Fruit fly (Drosophila melanogaster) whole organism, embryonic: ENCODE results near the gene CG14154.

Source experiments
- Bgb ChIP-seq: fragments of 200-800 bp; sonication (Bioruptor generic); IDR thresholded peaks from 2 replicates; pipeline ENCODE4 v1.3.6; 2022; ENCODE audit warnings: missing biosample characterization, missing genetic modification characterization; ENCODE audit not compliant: partially characterized antibody
- CG10147 ChIP-seq: fragments of 200-800 bp; sonication (Bioruptor generic); optimal IDR thresholded peaks from 2 replicates; lab custom pipeline; 2019; ENCODE audit warnings: missing biosample characterization, mild to moderate bottlenecking, missing genetic modification characterization, moderate library complexity
- CG10209 ChIP-seq: fragments of 200-800 bp; sonication (Bioruptor generic); optimal IDR thresholded peaks from 3 replicates; lab custom pipeline; 2017; ENCODE audit warnings: missing biosample characterization, mild to moderate bottlenecking, missing genetic modification characterization, missing genetic modification reagents
- CG10366 ChIP-seq: fragments of 200-800 bp; sonication (Bioruptor generic); IDR thresholded peaks from 2 replicates; pipeline ENCODE4 v1.3.6; 2022; ENCODE audit warnings: missing biosample characterization, missing genetic modification characterization
- CG10431 ChIP-seq: fragments of 200-800 bp; sonication (Bioruptor generic); optimal IDR thresholded peaks from 3 replicates; lab custom pipeline; 2018; ENCODE audit warnings: missing biosample characterization, mild to moderate bottlenecking, missing genetic modification characterization
- CG10565 ChIP-seq: fragments of 200-800 bp; sonication (Bioruptor generic); optimal IDR thresholded peaks from 3 replicates; lab custom pipeline; 2016; ENCODE audit warnings: missing biosample characterization, mild to moderate bottlenecking, missing genetic modification characterization
- CG11695 ChIP-seq: fragments of 200-800 bp; sonication (Bioruptor generic); IDR thresholded peaks from 3 replicates; pipeline ENCODE4 v1.3.6; 2022; ENCODE audit warnings: missing biosample characterization, missing genetic modification characterization
- CG12155 ChIP-seq: fragments of 200-800 bp; sonication (Bioruptor generic); optimal IDR thresholded peaks from 3 replicates; lab custom pipeline; 2016; ENCODE audit warnings: missing biosample characterization, missing genetic modification characterization
- CG13775 ChIP-seq: fragments of 200-800 bp; sonication (Bioruptor generic); optimal IDR thresholded peaks from 3 replicates; lab custom pipeline; 2017; ENCODE audit warnings: missing biosample characterization, mild to moderate bottlenecking, missing genetic modification characterization
- CG14710 ChIP-seq: fragments of 200-800 bp; sonication (Bioruptor generic); optimal IDR thresholded peaks from 3 replicates; lab custom pipeline; 2019; ENCODE audit warnings: missing biosample characterization, mild to moderate bottlenecking, missing genetic modification characterization, moderate library complexity
- CG17912 ChIP-seq: fragments of 200-800 bp; sonication (Bioruptor generic); optimal IDR thresholded peaks from 2 replicates; lab custom pipeline; 2018; ENCODE audit warnings: missing biosample characterization, mild to moderate bottlenecking, missing genetic modification characterization
- CG31441 ChIP-seq: fragments of 200-800 bp; sonication (Bioruptor generic); IDR thresholded peaks from 2 replicates; pipeline ENCODE4 v1.3.6; 2022; ENCODE audit warnings: missing biosample characterization, missing genetic modification characterization
- CG3163 ChIP-seq: fragments of 200-800 bp; sonication (Bioruptor generic); optimal IDR thresholded peaks from 3 replicates; lab custom pipeline; 2016; ENCODE audit warnings: missing biosample characterization, missing genetic modification characterization
- CG32767 ChIP-seq: fragments of 200-800 bp; sonication (Bioruptor generic); IDR thresholded peaks from 2 replicates; pipeline ENCODE4 v1.3.6; 2022; ENCODE audit warnings: missing biosample characterization, missing genetic modification characterization
- CG3995 ChIP-seq: fragments of 200-800 bp; sonication (Bioruptor generic); optimal IDR thresholded peaks from 3 replicates; lab custom pipeline; 2016; ENCODE audit warnings: missing biosample characterization, missing genetic modification characterization
- CG5180 ChIP-seq: fragments of 200-800 bp; sonication (Bioruptor generic); optimal IDR thresholded peaks from 3 replicates; lab custom pipeline; 2017; ENCODE audit warnings: missing biosample characterization, missing genetic modification characterization, mild to moderate bottlenecking, moderate library complexity, missing genetic modification reagents
- CG7928 ChIP-seq: fragments of 200-800 bp; sonication (Bioruptor generic); optimal IDR thresholded peaks from 2 replicates; lab custom pipeline; 2017; ENCODE audit warnings: missing biosample characterization, mild to moderate bottlenecking, missing genetic modification characterization
- CG9797 ChIP-seq: fragments of 200-800 bp; sonication (Bioruptor generic); optimal IDR thresholded peaks from 3 replicates; lab custom pipeline; 2018; ENCODE audit warnings: missing biosample characterization, mild to moderate bottlenecking, missing genetic modification characterization
- CHES-1-like ChIP-seq: fragments of 200-800 bp; sonication (Bioruptor generic); optimal IDR thresholded peaks from 2 replicates; lab custom pipeline; 2016; ENCODE audit warnings: missing biosample characterization, missing genetic modification characterization
- Dip2 ChIP-seq: fragments of 200-800 bp; sonication (Bioruptor generic); IDR thresholded peaks from 2 replicates; pipeline ENCODE4 v1.3.6; 2022; ENCODE audit warnings: missing biosample characterization, missing genetic modification characterization
- Dp ChIP-seq: fragments of 200-800 bp; sonication (Bioruptor generic); optimal IDR thresholded peaks from 2 replicates; lab custom pipeline; 2018; ENCODE audit warnings: missing biosample characterization, mild to moderate bottlenecking, missing genetic modification characterization, moderate library complexity
- Elba2 ChIP-seq: fragments of 200-800 bp; sonication (Bioruptor generic); optimal IDR thresholded peaks from 3 replicates; lab custom pipeline; 2016; ENCODE audit warnings: missing biosample characterization, missing genetic modification characterization
- HLH3B ChIP-seq: fragments of 200-800 bp; sonication (Bioruptor generic); IDR thresholded peaks from 2 replicates; pipeline ENCODE4 v1.3.6; 2022; ENCODE audit warnings: missing biosample characterization, missing genetic modification characterization
- HLH54F ChIP-seq: fragments of 200-800 bp; sonication (Bioruptor generic); optimal IDR thresholded peaks from 3 replicates; lab custom pipeline; 2016; ENCODE audit warnings: missing biosample characterization, missing genetic modification characterization
- Hsf ChIP-seq: fragments of 200-800 bp; sonication (Bioruptor generic); optimal IDR thresholded peaks from 3 replicates; lab custom pipeline; 2016; ENCODE audit warnings: missing biosample characterization, missing genetic modification characterization
- Jarid2 ChIP-seq: fragments of 200-800 bp; sonication (Bioruptor generic); optimal IDR thresholded peaks from 3 replicates; lab custom pipeline; 2017; ENCODE audit warnings: mild to moderate bottlenecking, missing biosample characterization, missing genetic modification reagents, missing genetic modification characterization
- Lim3 ChIP-seq: fragments of 200-800 bp; sonication (Bioruptor generic); IDR thresholded peaks from 2 replicates; pipeline ENCODE4 v1.3.6; 2022; ENCODE audit warnings: missing biosample characterization, missing genetic modification characterization
- NC2β ChIP-seq: fragments of 200-800 bp; sonication (Bioruptor generic); optimal IDR thresholded peaks from 2 replicates; lab custom pipeline; 2016; ENCODE audit warnings: missing biosample characterization, missing genetic modification characterization
- Rx ChIP-seq: fragments of 200-800 bp; sonication (Bioruptor generic); IDR thresholded peaks from 2 replicates; pipeline ENCODE4 v1.3.6; 2022; ENCODE audit warnings: missing biosample characterization, missing genetic modification characterization
- Scr ChIP-seq: fragments of 200-800 bp; sonication (Bioruptor generic); IDR thresholded peaks from 2 replicates; pipeline ENCODE4 v1.3.6; 2022; ENCODE audit warnings: missing biosample characterization, missing genetic modification characterization; ENCODE audit not compliant: partially characterized antibody
- ab ChIP-seq: fragments of 200-800 bp; sonication (Bioruptor generic); optimal IDR thresholded peaks from 2 replicates; lab custom pipeline; 2016; ENCODE audit warnings: missing biosample characterization, missing genetic modification characterization
- az2 ChIP-seq: fragments of 200-800 bp; sonication (Bioruptor generic); optimal IDR thresholded peaks from 3 replicates; lab custom pipeline; 2016; ENCODE audit warnings: missing biosample characterization, missing genetic modification characterization
- br ChIP-seq: fragments of >200 bp; optimal IDR thresholded peaks from 2 replicates; lab custom pipeline; 2017
- btn ChIP-seq: fragments of 200-800 bp; sonication (Bioruptor generic); optimal IDR thresholded peaks from 2 replicates; lab custom pipeline; 2016; ENCODE audit warnings: missing biosample characterization, missing genetic modification characterization
- croc ChIP-seq: fragments of 200-800 bp; sonication (Bioruptor generic); conservative IDR thresholded peaks from 3 replicates; pipeline ENCODE4 v1.3.6; 2022; ENCODE audit warnings: missing biosample characterization, missing genetic modification characterization
- danr ChIP-seq: fragments of 200-800 bp; sonication (Bioruptor generic); IDR thresholded peaks from 2 replicates; pipeline ENCODE4 v1.3.6; 2022; ENCODE audit warnings: missing biosample characterization, missing genetic modification characterization
- dm ChIP-seq: fragments of 200-800 bp; sonication (Bioruptor generic); optimal IDR thresholded peaks from 3 replicates; lab custom pipeline; 2016; ENCODE audit warnings: missing biosample characterization, missing genetic modification characterization
- gfzf ChIP-seq: fragments of 200-800 bp; sonication (Bioruptor generic); optimal IDR thresholded peaks from 2 replicates; lab custom pipeline; 2016; ENCODE audit warnings: missing biosample characterization, mild to moderate bottlenecking, missing genetic modification characterization, moderate library complexity
- hbn ChIP-seq: fragments of 200-800 bp; sonication (Bioruptor generic); IDR thresholded peaks from 2 replicates; pipeline ENCODE4 v1.3.6; 2022; ENCODE audit warnings: missing biosample characterization, missing genetic modification characterization; ENCODE audit not compliant: partially characterized antibody
- hkb ChIP-seq, 2 experiments: fragments of 200-800 bp in 1 of 2; fragments of >200 bp in 1 of 2; sonication (Bioruptor generic) in 1 of 2; IDR thresholded peaks in 1 of 2; optimal IDR thresholded peaks in 1 of 2; 2 replicates each; pipeline versions ENCODE4 v1.3.6 to Lab custom; 2017 to 2022; ENCODE audit warnings: missing biosample characterization in 1 of 2, missing genetic modification characterization in 1 of 2
- jing ChIP-seq: fragments of 200-800 bp; sonication (Bioruptor generic); optimal IDR thresholded peaks from 2 replicates; lab custom pipeline; 2018; ENCODE audit warnings: missing biosample characterization, mild to moderate bottlenecking, missing genetic modification characterization
- jumu ChIP-seq: fragments of 200-800 bp; sonication (Bioruptor generic); optimal IDR thresholded peaks from 3 replicates; lab custom pipeline; 2016; ENCODE audit warnings: missing biosample characterization, missing genetic modification characterization
- lov ChIP-seq, 2 experiments: fragments of 200-800 bp in 1 of 2; fragments of >200 bp in 1 of 2; sonication (Bioruptor generic) in 1 of 2; IDR thresholded peaks in 1 of 2; optimal IDR thresholded peaks in 1 of 2; 2 replicates in 1 of 2; 3 replicates in 1 of 2; pipeline versions ENCODE4 v1.3.6 to Lab custom; 2017 to 2022; ENCODE audit warnings: missing biosample characterization in 1 of 2, missing genetic modification characterization in 1 of 2
- nom ChIP-seq: fragments of 200-800 bp; sonication (Bioruptor generic); optimal IDR thresholded peaks from 2 replicates; lab custom pipeline; 2017; ENCODE audit warnings: missing biosample characterization, missing genetic modification characterization, mild to moderate bottlenecking, moderate library complexity, missing genetic modification reagents
- org-1 ChIP-seq: fragments of 200-800 bp; sonication (Bioruptor generic); optimal IDR thresholded peaks from 2 replicates; lab custom pipeline; 2017; ENCODE audit warnings: missing biosample characterization, missing genetic modification characterization
- sim ChIP-seq: fragments of 200-800 bp; sonication (Bioruptor generic); IDR thresholded peaks from 2 replicates; pipeline ENCODE4 v1.3.6; 2022; ENCODE audit warnings: missing biosample characterization, missing genetic modification characterization
- slp2 ChIP-seq: fragments of 200-800 bp; sonication (Bioruptor generic); optimal IDR thresholded peaks from 2 replicates; lab custom pipeline; 2016; ENCODE audit warnings: missing biosample characterization, missing genetic modification characterization
- vnd ChIP-seq: fragments of 200-800 bp; sonication (Bioruptor generic); IDR thresholded peaks from 3 replicates; pipeline ENCODE4 v1.3.6; 2022; ENCODE audit warnings: missing biosample characterization, missing genetic modification characterization; ENCODE audit not compliant: partially characterized antibody

CG14154 gene

DNA sequence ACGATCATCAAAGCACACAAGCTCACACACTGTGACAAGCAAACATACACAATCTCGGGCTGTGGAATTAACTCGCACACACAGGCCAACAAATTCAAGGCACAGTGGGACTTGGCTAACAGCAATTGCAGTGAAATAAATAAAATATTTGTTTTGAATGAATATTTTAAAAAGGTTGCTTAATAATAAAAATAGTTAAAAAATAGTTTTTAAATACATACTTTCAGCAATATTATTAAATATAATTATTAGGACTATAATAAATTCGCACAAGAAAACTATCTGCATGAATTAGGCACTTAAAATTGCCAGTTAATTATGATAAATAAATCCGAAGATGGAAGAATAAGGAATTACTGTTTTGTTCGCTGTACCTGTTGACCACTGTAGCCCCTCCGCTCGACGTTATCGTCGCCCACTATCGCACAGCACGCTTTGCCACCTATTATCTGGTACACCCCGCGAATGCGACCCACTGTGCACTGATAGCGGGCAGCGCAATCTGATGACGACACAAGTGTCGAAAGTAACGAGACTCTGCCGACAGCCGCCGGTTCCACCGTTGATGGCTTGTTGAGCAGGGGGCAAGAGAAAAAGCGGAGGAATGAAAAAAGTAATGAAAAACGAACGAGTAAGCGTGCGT lies 41.2 kb downstream of the CG14154 start (continued):
- TF ChIP-seq Hsf (GFP tag; lab: Kevin White, UChicago) (peak; percentile 93), danr (GFP tag; lab: Robert Waterston, UW) (peak; percentile 97), CG11695 (GFP tag; lab: Robert Waterston, UW) (peak; percentile 99), Rx (GFP tag; lab: Robert Waterston, UW) (peak; percentile 88), CG5180 (peak; percentile 94), sim (GFP tag; lab: Robert Waterston, UW) (peak; percentile 86), CG14710 (peak; percentile 97), ab (GFP tag; lab: Kevin White, UChicago) (peak; percentile 63), CG13775 (GFP tag; lab: Kevin White, UChicago) (peak; percentile 99), Bgb (GFP tag; lab: Robert Waterston, UW) (no peak), dm (GFP tag; lab: Kevin White, UChicago) (peak; percentile 69), CG10209 (GFP tag; lab: Kevin White, UChicago) (peak; percentile 99), NC2β (GFP tag; lab: Kevin White, UChicago) (peak; percentile 61), CG7928 (GFP tag; lab: Kevin White, UChicago) (peak; percentile 77), jing (GFP tag; lab: Kevin White, UChicago) (peak; percentile 92), Jarid2 (GFP tag; lab: Kevin White, UChicago) (peak; percentile 92), org-1 (GFP tag; lab: Kevin White, UChicago) (peak; percentile 98), Lim3 (GFP tag; lab: Robert Waterston, UW) (peak; percentile 93; the same call in 1 of the 2 replicates), btn (GFP tag; lab: Kevin White, UChicago) (peak; percentile 46), CG10431 (GFP tag; lab: Kevin White, UChicago) (peak; percentile 95), croc (GFP tag; lab: Robert Waterston, UW) (peak; percentile 97), CG10565 (GFP tag; lab: Kevin White, UChicago) (peak; percentile 88), Scr (GFP tag; lab: Robert Waterston, UW) (peak; percentile 9; the same call in 1 of the 2 replicates), CG17912 (GFP tag; lab: Kevin White, UChicago) (peak; percentile 54), Dip2 (GFP tag; lab: Robert Waterston, UW) (no peak; the same call in 1 of the 2 replicates), CG9797 (GFP tag; lab: Kevin White, UChicago) (peak; percentile 65), slp2 (GFP tag; lab: Kevin White, UChicago) (peak; percentile 36), br (no peak), Dp (GFP tag; lab: Kevin White, UChicago) (peak; percentile 17), vnd (GFP tag; lab: Robert Waterston, UW) (peak; percentile 39; the same call in 1 of the 3 replicates), CHES-1-like (GFP tag; lab: Kevin White, UChicago) (peak; percentile 72), az2 (peak; percentile 98), CG3995 (peak; percentile 78), CG10366 (GFP tag; lab: Robert Waterston, UW) (peak; percentile 97), HLH3B (GFP tag; lab: Robert Waterston, UW) (peak; percentile 98), Elba2 (GFP tag; lab: Kevin White, UChicago) (peak; percentile 37), nom (GFP tag; lab: Kevin White, UChicago) (peak; percentile 87), CG31441 (GFP tag; lab: Robert Waterston, UW) (peak; percentile 99), CG32767 (GFP tag; lab: Robert Waterston, UW) (peak; percentile 98), lov (optimal IDR thresholded peaks at IDR 0.05; lab: Kevin White, UChicago) (no peak), lov (GFP tag; IDR thresholded peaks at IDR 0.05; lab: Robert Waterston, UW) (peak; percentile 80; the same call in 2 of the 3 replicates), CG3163 (GFP tag; lab: Kevin White, UChicago) (peak; percentile 52), jumu (GFP tag; lab: Kevin White, UChicago) (peak; percentile 69), CG10147 (GFP tag; lab: Kevin White, UChicago) (peak; percentile 97), CG12155 (GFP tag; lab: Kevin White, UChicago) (peak; percentile 99), HLH54F (GFP tag; lab: Kevin White, UChicago) (peak; percentile 87), gfzf (GFP tag; lab: Kevin White, UChicago) (no peak), hkb (optimal IDR thresholded peaks at IDR 0.05; lab: Kevin White, UChicago) (no peak), hkb (GFP tag; IDR thresholded peaks at IDR 0.05; lab: Robert Waterston, UW) (peak; percentile 98), hbn (GFP tag; lab: Robert Waterston, UW) (no peak; the same call in 1 of the 2 replicates)
